Worm (Caenorhabditis elegans) whole organism, L2 larva: Measurements from ENCODE around the gene nhr-28.

Experiments used
- ceh-82 ChIP-seq: fragments of 150-350 bp; optimal IDR thresholded peaks from 2 replicates; lab custom pipeline; 2014; ENCODE audit warnings: missing biosample characterization, missing genetic modification characterization
- lsy-2 ChIP-seq, 2 experiments: fragments of 150-350 bp in 1 of 2; sonication (generic microtip) in 1 of 2; optimal IDR thresholded peaks; 2 replicates each; lab custom pipeline; 2014 to 2017; ENCODE audit warnings: missing biosample characterization in 2 of 2, missing genetic modification characterization in 2 of 2
- nhr-11 ChIP-seq: fragments of 150-350 bp; optimal IDR thresholded peaks from 2 replicates; lab custom pipeline; 2014; ENCODE audit warnings: missing biosample characterization, missing genetic modification characterization
- unc-39 ChIP-seq: fragments of 150-350 bp; optimal IDR thresholded peaks from 2 replicates; lab custom pipeline; 2014; ENCODE audit warnings: missing biosample characterization, missing genetic modification characterization
- unc-62 ChIP-seq: fragments of 150-350 bp; optimal IDR thresholded peaks from 2 replicates; lab custom pipeline; 2014; ENCODE audit warnings: missing biosample characterization, missing genetic modification reagents, missing genetic modification characterization

DNA sequence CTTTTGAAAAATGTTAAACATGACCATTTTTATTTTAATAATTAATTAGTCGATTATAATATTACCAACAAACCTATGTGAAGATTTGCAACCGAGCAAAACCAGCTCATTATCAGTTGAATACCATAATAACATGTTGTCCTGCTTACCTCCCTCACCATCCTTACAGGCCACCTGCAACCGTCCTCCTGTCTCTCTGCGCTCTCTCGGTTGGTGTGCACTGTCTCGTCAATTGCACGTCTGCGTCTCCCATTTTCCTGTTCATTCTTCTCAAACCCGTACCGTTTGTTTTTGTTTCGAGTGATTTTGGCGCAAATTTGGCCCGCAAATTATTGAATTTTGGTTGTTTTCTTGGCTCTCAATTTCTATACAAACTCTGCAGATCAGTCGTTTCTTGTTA, 23.4 kb upstream of the nhr-28 start:
- TF ChIP-seq ceh-82 (tag; lab: Kevin White, UChicago) (no peak), lsy-2 (tag; optimal IDR thresholded peaks at IDR 0.05; lab: Kevin White, UChicago) (no peak), unc-39 (no peak), unc-62 (GFP tag; lab: Kevin White, UChicago) (no peak), nhr-11 (tag; lab: Kevin White, UChicago) (no peak)
